Worm (Caenorhabditis elegans): ENCODE data around the gene F55A11.7.

The F55A11.7 gene

DNA sequence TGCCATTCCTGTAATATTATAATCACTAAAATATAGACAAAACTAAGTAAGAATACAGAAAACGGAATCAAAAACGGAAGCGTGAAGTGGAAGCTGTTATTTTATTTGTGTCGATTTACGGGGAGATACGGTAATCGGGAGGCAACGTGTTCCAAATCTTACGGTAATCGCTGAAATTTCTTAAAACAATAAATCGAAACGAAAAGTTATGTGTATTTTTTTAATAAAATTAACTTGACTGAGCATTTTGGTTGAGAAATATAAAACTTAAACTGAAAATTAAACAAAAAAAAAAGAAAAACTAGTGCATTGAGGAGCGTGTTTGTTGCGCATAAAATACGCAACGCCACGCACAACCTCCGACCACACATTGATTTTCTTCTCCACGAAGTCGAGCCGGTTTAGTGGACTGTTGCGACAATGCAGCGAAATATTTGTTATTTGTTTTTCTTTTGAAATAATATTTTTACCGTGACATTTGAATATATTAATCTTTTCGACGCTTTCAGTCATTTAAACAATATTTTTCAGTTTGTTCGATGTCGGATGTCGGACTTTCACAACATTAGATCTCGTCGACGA lies 22.8 kb downstream of the F55A11.7 start, which contains the start of the genes F55A11.1 and syx-5 (continued):
- TF ChIP-seq ztf-22 (GFP tag; optimal IDR thresholded peaks at IDR 0.05), result no peak
- TF ChIP-seq F52B5.7 (tag; optimal IDR thresholded peaks at IDR 0.05), result no peak
- peak; percentile 86 for TF ChIP-seq dox-1 (GFP tag; IDR thresholded peaks at IDR 0.05)
- TF ChIP-seq F33H1.4 (GFP tag; IDR thresholded peaks at IDR 0.05), result peak; percentile 55
- TF ChIP-seq cebp-1 (GFP tag; IDR thresholded peaks at IDR 0.05), result no peak
- TF ChIP-seq cebp-1 (tag; optimal IDR thresholded peaks at IDR 0.05), result peak; percentile 74
- TF ChIP-seq madf-6 (GFP tag; IDR thresholded peaks at IDR 0.05), result peak; percentile 72
- no peak for TF ChIP-seq F57C9.4 (tag; optimal IDR thresholded peaks at IDR 0.05)
- TF ChIP-seq ztf-28 (GFP tag; IDR thresholded peaks at IDR 0.05), result no peak
- TF ChIP-seq Y95B8A.8 (GFP tag; IDR thresholded peaks at IDR 0.05), result no peak
- TF ChIP-seq dpff-1 (tag; optimal IDR thresholded peaks at IDR 0.05), result no peak
- TF ChIP-seq B0035.1 (tag; optimal IDR thresholded peaks at IDR 0.05), result peak; percentile 7
- TF ChIP-seq fkh-3 (tag; optimal IDR thresholded peaks at IDR 0.05), result no peak
- no peak for TF ChIP-seq ceh-27 (GFP tag; optimal IDR thresholded peaks at IDR 0.05)
- no peak for TF ChIP-seq akir-1 (GFP tag; optimal IDR thresholded peaks at IDR 0.05)
- peak; percentile 68 for TF ChIP-seq B0019.2 (GFP tag; conservative IDR thresholded peaks at IDR 0.05)
- TF ChIP-seq F23B12.7 (tag; optimal IDR thresholded peaks at IDR 0.05; ENCODE audit: insufficient read depth), result no peak
- TF ChIP-seq nfya-2 (GFP tag; IDR thresholded peaks at IDR 0.05), result no peak
- TF ChIP-seq attf-5 (GFP tag; optimal IDR thresholded peaks at IDR 0.05), result peak; percentile 67
- TF ChIP-seq unc-62 (GFP tag; optimal IDR thresholded peaks at IDR 0.05), result no peak
- TF ChIP-seq ztf-25 (GFP tag; IDR thresholded peaks at IDR 0.05), result no peak
- no peak for TF ChIP-seq hlh-26 (GFP tag; conservative IDR thresholded peaks at IDR 0.05)
- TF ChIP-seq F37B4.10 (GFP tag; IDR thresholded peaks at IDR 0.05), result no peak
- TF ChIP-seq egrh-3 (GFP tag; IDR thresholded peaks at IDR 0.05), result no peak
- TF ChIP-seq lin-35 (GFP tag; optimal IDR thresholded peaks at IDR 0.05), result peak in 1 of 3 experiments; percentile 69
- peak; percentile 80 for TF ChIP-seq mcd-1 (GFP tag; IDR thresholded peaks at IDR 0.05)
- peak; percentile 45 for TF ChIP-seq ztf-18 (tag; optimal IDR thresholded peaks at IDR 0.05)
- TF ChIP-seq ztf-6 (GFP tag; IDR thresholded peaks at IDR 0.05), result no peak
- TF ChIP-seq cebp-2 (GFP tag; IDR thresholded peaks at IDR 0.05), result no peak
- peak; percentile 63 for TF ChIP-seq nhr-80 (tag; optimal IDR thresholded peaks at IDR 0.05)
- TF ChIP-seq ztf-3 (GFP tag; optimal IDR thresholded peaks at IDR 0.05), result peak; percentile 40
- TF ChIP-seq K11D2.4 (GFP tag; IDR thresholded peaks at IDR 0.05), result peak; percentile 81
- peak; percentile 87 for TF ChIP-seq pbrm-1 (GFP tag; IDR thresholded peaks at IDR 0.05)
- no peak for TF ChIP-seq chd-7 (tag; optimal IDR thresholded peaks at IDR 0.05)
- no peak for TF ChIP-seq tbx-9 (tag; optimal IDR thresholded peaks at IDR 0.05; ENCODE audit: borderline replicate concordance)
- TF ChIP-seq snpc-4 (GFP tag; optimal IDR thresholded peaks at IDR 0.05), result no peak
- TF ChIP-seq snpc-4 (tag; optimal IDR thresholded peaks at IDR 0.05), result peak; percentile 2 to 82 (median 52)
- peak; percentile 56; the same call in 1 of the 2 replicates for TF ChIP-seq D2030.7 (GFP tag; IDR thresholded peaks at IDR 0.05)
- TF ChIP-seq lag-1 (GFP tag; IDR thresholded peaks at IDR 0.05), result no peak
- TF ChIP-seq atf-7 (tag; optimal IDR thresholded peaks at IDR 0.05), result peak; percentile 62
- no peak for TF ChIP-seq ama-1 (optimal IDR thresholded peaks at IDR 0.05)
- TF ChIP-seq ama-1 (GFP tag; optimal IDR thresholded peaks at IDR 0.05), result no peak
- no peak for TF ChIP-seq bed-2 (GFP tag; IDR thresholded peaks at IDR 0.05)
- peak; percentile 30 for TF ChIP-seq dpl-1 (GFP tag; optimal IDR thresholded peaks at IDR 0.05)
- no peak for TF ChIP-seq egl-44 (GFP tag; IDR thresholded peaks at IDR 0.05)
- no peak for TF ChIP-seq ceh-40 (GFP tag; IDR thresholded peaks at IDR 0.05)
- peak; percentile 54 for TF ChIP-seq madf-10 (tag; optimal IDR thresholded peaks at IDR 0.05)
- peak; percentile 29 for TF ChIP-seq him-1 (tag; optimal IDR thresholded peaks at IDR 0.05)
- TF ChIP-seq bed-1 (GFP tag; IDR thresholded peaks at IDR 0.05), result no peak
- peak; percentile 36 for TF ChIP-seq F49E8.2 (tag; optimal IDR thresholded peaks at IDR 0.05; ENCODE audit: insufficient read depth)
